Worm (Caenorhabditis elegans) whole organism, mixed stage, embryonic: ENCODE measurements around the gene T24C4.5.

Experiments
- lin-32 ChIP-seq: fragments of 200-800 bp; sonication (Bioruptor generic); optimal IDR thresholded peaks from 2 replicates; lab custom pipeline; 2018; ENCODE audit warnings: mild to moderate bottlenecking, missing genetic modification characterization, missing compliant biosample characterization
- pha-4 ChIP-seq: fragments of 150-350 bp; optimal IDR thresholded peaks from 2 replicates; lab custom pipeline; 2018; ENCODE audit warnings: missing biosample characterization, missing genetic modification reagents, missing genetic modification characterization
- snpc-4 ChIP-seq: fragments of 150-350 bp; optimal IDR thresholded peaks from 2 replicates; lab custom pipeline; 2014; ENCODE audit warnings: missing biosample characterization, missing genetic modification characterization

DNA sequence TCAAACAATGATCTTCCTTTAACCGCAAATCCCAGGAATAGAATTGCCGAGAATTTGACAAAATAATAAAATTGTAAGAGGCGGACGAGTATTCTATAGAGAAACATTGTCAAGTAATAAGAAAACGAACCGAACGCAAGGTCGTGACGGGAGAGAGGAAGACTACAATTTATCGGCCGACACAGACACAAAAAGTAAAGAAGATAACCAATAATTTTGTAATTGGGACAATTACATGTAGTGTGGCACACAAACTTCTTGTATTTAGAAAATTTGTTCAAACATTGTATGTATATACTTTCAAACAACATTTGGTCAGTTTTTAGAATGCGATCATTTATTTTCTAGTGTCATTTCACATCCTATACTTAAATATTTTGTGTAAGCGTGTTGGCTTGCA is 47.6 kb downstream of the T24C4.5 start, which contains the start of gene ceeh-1:
- TF ChIP-seq lin-32 (no peak), pha-4 (tag; lab: Kevin White, UChicago) (no peak), snpc-4 (tag; lab: Kevin White, UChicago) (no peak)
